Fruit fly (Drosophila melanogaster) whole organism, embryonic: Measurements from ENCODE around the gene Nrx-IV.

Experiments
- CG12219 ChIP-seq: fragments of 200-800 bp; sonication (Bioruptor generic); optimal IDR thresholded peaks from 3 replicates; lab custom pipeline; 2018; ENCODE audit warnings: missing biosample characterization, mild to moderate bottlenecking, missing genetic modification characterization
- CG13296 ChIP-seq: fragments of 200-800 bp; sonication (Bioruptor generic); optimal IDR thresholded peaks from 3 replicates; lab custom pipeline; 2018; ENCODE audit warnings: missing biosample characterization, mild to moderate bottlenecking, missing genetic modification characterization
- CG14710 ChIP-seq: fragments of 200-800 bp; sonication (Bioruptor generic); optimal IDR thresholded peaks from 3 replicates; lab custom pipeline; 2019; ENCODE audit warnings: missing biosample characterization, mild to moderate bottlenecking, missing genetic modification characterization, moderate library complexity
- CG15269 ChIP-seq: fragments of 200-800 bp; sonication (Bioruptor generic); optimal IDR thresholded peaks from 2 replicates; lab custom pipeline; 2018; ENCODE audit warnings: missing biosample characterization, mild to moderate bottlenecking, missing genetic modification characterization, moderate library complexity
- CG15514 ChIP-seq: fragments of 200-800 bp; sonication (Bioruptor generic); optimal IDR thresholded peaks from 3 replicates; lab custom pipeline; 2017; ENCODE audit warnings: missing biosample characterization, missing genetic modification characterization, mild to moderate bottlenecking, moderate library complexity, missing genetic modification reagents
- CG1602 ChIP-seq: fragments of 200-800 bp; sonication (Bioruptor generic); optimal IDR thresholded peaks from 3 replicates; lab custom pipeline; 2016; ENCODE audit warnings: missing biosample characterization, missing genetic modification characterization
- CG2120 ChIP-seq: fragments of 200-800 bp; sonication (Bioruptor generic); optimal IDR thresholded peaks from 3 replicates; lab custom pipeline; 2016; ENCODE audit warnings: missing biosample characterization, missing genetic modification characterization
- CG2678 ChIP-seq: fragments of 200-800 bp; sonication (Bioruptor generic); optimal IDR thresholded peaks from 3 replicates; lab custom pipeline; 2019; ENCODE audit warnings: missing biosample characterization, mild to moderate bottlenecking, missing genetic modification characterization, moderate library complexity
- CG34376 ChIP-seq: fragments of 200-800 bp; sonication (Bioruptor generic); optimal IDR thresholded peaks from 2 replicates; lab custom pipeline; 2018; ENCODE audit warnings: missing biosample characterization, mild to moderate bottlenecking, missing genetic modification characterization
- CG3847 ChIP-seq: fragments of 200-800 bp; sonication (Bioruptor generic); IDR thresholded peaks from 2 replicates; pipeline ENCODE4 v1.3.6; 2022; ENCODE audit warnings: missing biosample characterization, missing genetic modification characterization
- CG4617 ChIP-seq: fragments of 200-800 bp; sonication (Bioruptor generic); optimal IDR thresholded peaks from 3 replicates; lab custom pipeline; 2016; ENCODE audit warnings: missing biosample characterization, missing genetic modification characterization, borderline replicate concordance
- CG5245 ChIP-seq: fragments of 200-800 bp; sonication (Bioruptor generic); optimal IDR thresholded peaks from 3 replicates; lab custom pipeline; 2016; ENCODE audit warnings: missing biosample characterization, missing genetic modification characterization
- CG6791 ChIP-seq: fragments of 200-800 bp; sonication (Bioruptor generic); IDR thresholded peaks from 3 replicates; pipeline ENCODE4 v1.3.6; 2022; ENCODE audit warnings: missing biosample characterization, missing genetic modification characterization; ENCODE audit not compliant: partially characterized antibody
- CG9215 ChIP-seq: fragments of 200-800 bp; sonication (Bioruptor generic); IDR thresholded peaks from 2 replicates; pipeline ENCODE4 v1.3.6; 2022; ENCODE audit warnings: missing biosample characterization, missing genetic modification characterization
- CG9727 ChIP-seq: fragments of 200-800 bp; sonication (Bioruptor generic); optimal IDR thresholded peaks from 3 replicates; lab custom pipeline; 2017; ENCODE audit warnings: missing biosample characterization, mild to moderate bottlenecking, missing genetic modification characterization
- CG9932 ChIP-seq: fragments of 200-800 bp; sonication (Bioruptor generic); IDR thresholded peaks from 2 replicates; pipeline ENCODE4 v1.3.6; 2022; ENCODE audit warnings: missing biosample characterization, missing genetic modification characterization
- CHES-1-like ChIP-seq: fragments of 200-800 bp; sonication (Bioruptor generic); optimal IDR thresholded peaks from 2 replicates; lab custom pipeline; 2016; ENCODE audit warnings: missing biosample characterization, missing genetic modification characterization
- D19B ChIP-seq: fragments of 200-800 bp; sonication (Bioruptor generic); optimal IDR thresholded peaks from 2 replicates; lab custom pipeline; 2017; ENCODE audit warnings: missing biosample characterization, mild to moderate bottlenecking, missing genetic modification characterization
- Doc3 ChIP-seq: fragments of 200-800 bp; sonication (Bioruptor generic); IDR thresholded peaks from 3 replicates; pipeline ENCODE4 v1.3.6; 2022; ENCODE audit warnings: missing biosample characterization, missing genetic modification characterization; ENCODE audit not compliant: partially characterized antibody
- Elba2 ChIP-seq: fragments of 200-800 bp; sonication (Bioruptor generic); optimal IDR thresholded peaks from 3 replicates; lab custom pipeline; 2016; ENCODE audit warnings: missing biosample characterization, missing genetic modification characterization
- Hr39 ChIP-seq: fragments of >200 bp; optimal IDR thresholded peaks from 2 replicates; lab custom pipeline; 2017
- MBD-R2 ChIP-seq: fragments of 200-800 bp; sonication (Bioruptor generic); IDR thresholded peaks from 2 replicates; pipeline ENCODE4 v1.3.6; 2022; ENCODE audit warnings: missing biosample characterization, missing genetic modification characterization
- NFAT ChIP-seq: fragments of 200-800 bp; sonication (Bioruptor generic); IDR thresholded peaks from 2 replicates; pipeline ENCODE4 v1.3.6; 2022; ENCODE audit warnings: missing biosample characterization, missing genetic modification characterization
- Opbp ChIP-seq: fragments of 200-800 bp; sonication (Bioruptor generic); IDR thresholded peaks from 3 replicates; pipeline ENCODE4 v1.3.6; 2022; ENCODE audit warnings: missing biosample characterization, missing genetic modification characterization; ENCODE audit not compliant: partially characterized antibody
- Pdp1 ChIP-seq, 2 experiments: fragments of 200-800 bp; sonication (Bioruptor generic); optimal IDR thresholded peaks; 3 replicates each; lab custom pipeline; 2016; ENCODE audit warnings: missing biosample characterization in 2 of 2, missing genetic modification characterization in 2 of 2, mild to moderate bottlenecking in 1 of 2, moderate library complexity in 1 of 2
- Trl ChIP-seq, 3 experiments: fragments of >200 bp in 2 of 3; fragments of 200-800 bp in 1 of 3; sonication (Bioruptor generic) in 1 of 3; optimal IDR thresholded peaks; 2 replicates in 1 of 3; 3 replicates in 2 of 3; lab custom pipeline; 2016 to 2017; ENCODE audit warnings: missing biosample characterization in 1 of 3, missing genetic modification characterization in 1 of 3
- chinmo ChIP-seq: fragments of 200-800 bp; sonication (Bioruptor generic); IDR thresholded peaks from 4 replicates; pipeline ENCODE4 v1.3.6; 2022; ENCODE audit warnings: missing biosample characterization, missing genetic modification characterization; ENCODE audit not compliant: partially characterized antibody
- croc ChIP-seq: fragments of 200-800 bp; sonication (Bioruptor generic); conservative IDR thresholded peaks from 3 replicates; pipeline ENCODE4 v1.3.6; 2022; ENCODE audit warnings: missing biosample characterization, missing genetic modification characterization
- crol ChIP-seq: fragments of 200-800 bp; sonication (Bioruptor generic); IDR thresholded peaks from 2 replicates; pipeline ENCODE4 v1.3.6; 2022; ENCODE audit warnings: missing biosample characterization, missing genetic modification characterization
- disco-r ChIP-seq: fragments of 200-800 bp; sonication (Bioruptor generic); optimal IDR thresholded peaks from 2 replicates; lab custom pipeline; 2016; ENCODE audit warnings: missing biosample characterization, missing genetic modification characterization
- dm ChIP-seq: fragments of 200-800 bp; sonication (Bioruptor generic); optimal IDR thresholded peaks from 3 replicates; lab custom pipeline; 2016; ENCODE audit warnings: missing biosample characterization, missing genetic modification characterization
- ems ChIP-seq: fragments of 200-800 bp; sonication (Bioruptor generic); optimal IDR thresholded peaks from 3 replicates; lab custom pipeline; 2016; ENCODE audit warnings: missing biosample characterization, missing genetic modification characterization
- fd64A ChIP-seq: fragments of 200-800 bp; sonication (Bioruptor generic); optimal IDR thresholded peaks from 3 replicates; lab custom pipeline; 2018; ENCODE audit warnings: missing biosample characterization, mild to moderate bottlenecking, missing genetic modification characterization
- gem ChIP-seq: fragments of 200-800 bp; sonication (Bioruptor generic); optimal IDR thresholded peaks from 2 replicates; lab custom pipeline; 2019; ENCODE audit warnings: missing biosample characterization, mild to moderate bottlenecking, missing genetic modification characterization, moderate library complexity
- hbn ChIP-seq: fragments of 200-800 bp; sonication (Bioruptor generic); IDR thresholded peaks from 2 replicates; pipeline ENCODE4 v1.3.6; 2022; ENCODE audit warnings: missing biosample characterization, missing genetic modification characterization; ENCODE audit not compliant: partially characterized antibody
- jumu ChIP-seq: fragments of 200-800 bp; sonication (Bioruptor generic); optimal IDR thresholded peaks from 3 replicates; lab custom pipeline; 2016; ENCODE audit warnings: missing biosample characterization, missing genetic modification characterization
- knrl ChIP-seq: fragments of 200-800 bp; sonication (Bioruptor generic); IDR thresholded peaks from 3 replicates; pipeline ENCODE4 v1.3.6; 2022; ENCODE audit warnings: missing biosample characterization, missing genetic modification characterization; ENCODE audit not compliant: partially characterized antibody
- mam ChIP-seq: fragments of 200-800 bp; sonication (Bioruptor generic); optimal IDR thresholded peaks from 3 replicates; lab custom pipeline; 2016; ENCODE audit warnings: missing biosample characterization, missing genetic modification characterization
- mld ChIP-seq: fragments of 200-800 bp; sonication (Bioruptor generic); IDR thresholded peaks from 3 replicates; pipeline ENCODE4 v1.3.6; 2022; ENCODE audit warnings: missing biosample characterization, missing genetic modification characterization; ENCODE audit not compliant: partially characterized antibody
- nerfin-2 ChIP-seq: fragments of 200-800 bp; sonication (Bioruptor generic); IDR thresholded peaks from 2 replicates; pipeline ENCODE4 v1.3.6; 2022; ENCODE audit warnings: missing biosample characterization, missing genetic modification characterization; ENCODE audit not compliant: partially characterized antibody
- phol ChIP-seq: fragments of 200-800 bp; sonication (Bioruptor generic); optimal IDR thresholded peaks from 3 replicates; lab custom pipeline; 2018; ENCODE audit warnings: missing biosample characterization, mild to moderate bottlenecking, missing genetic modification characterization, moderate library complexity
- pzg ChIP-seq: fragments of 200-800 bp; sonication (Bioruptor generic); optimal IDR thresholded peaks from 3 replicates; lab custom pipeline; 2018; ENCODE audit warnings: missing biosample characterization, mild to moderate bottlenecking, missing genetic modification characterization, moderate library complexity
- ranshi ChIP-seq: fragments of 200-800 bp; sonication (Bioruptor generic); IDR thresholded peaks from 2 replicates; pipeline ENCODE4 v1.3.6; 2022; ENCODE audit warnings: missing biosample characterization, missing genetic modification characterization
- sisA ChIP-seq: fragments of 200-800 bp; sonication (Bioruptor generic); IDR thresholded peaks from 2 replicates; pipeline ENCODE4 v1.3.6; 2022; ENCODE audit warnings: missing biosample characterization, missing genetic modification characterization
- sna ChIP-seq: fragments of 200-800 bp; sonication (Bioruptor generic); IDR thresholded peaks from 2 replicates; pipeline ENCODE4 v1.3.6; 2022; ENCODE audit warnings: missing biosample characterization, missing genetic modification characterization; ENCODE audit not compliant: partially characterized antibody
- zen ChIP-seq: fragments of 200-800 bp; sonication (Bioruptor generic); optimal IDR thresholded peaks from 3 replicates; lab custom pipeline; 2018; ENCODE audit warnings: missing biosample characterization, mild to moderate bottlenecking, missing genetic modification characterization, moderate library complexity
- zen2 ChIP-seq: fragments of 200-800 bp; sonication (Bioruptor generic); IDR thresholded peaks from 3 replicates; pipeline ENCODE4 v1.3.6; 2022; ENCODE audit warnings: missing biosample characterization, missing genetic modification characterization; ENCODE audit not compliant: partially characterized antibody

Nrx-IV gene

dm6 chr3L:12115966-12116735, 30.2 kb upstream of the Nrx-IV start, which contains the start of gene vers (continued):
- peak; percentile 87 for TF ChIP-seq mld (GFP tag; lab: Robert Waterston, UW)
- TF ChIP-seq D19B (GFP tag; lab: Kevin White, UChicago), result no peak
- peak; percentile 56 for TF ChIP-seq CG15514
- peak; percentile 73 for TF ChIP-seq MBD-R2 (GFP tag; lab: Robert Waterston, UW)
- peak; percentile 13 for TF ChIP-seq dm (GFP tag; lab: Kevin White, UChicago)
- TF ChIP-seq nerfin-2 (GFP tag; lab: Robert Waterston, UW), result peak; percentile 83
- TF ChIP-seq Hr39, result no peak
- no peak for TF ChIP-seq CG5245 (GFP tag; lab: Kevin White, UChicago)
- peak; percentile 38 for TF ChIP-seq phol (tag; lab: Kevin White, UChicago)
- TF ChIP-seq zen (tag; lab: Kevin White, UChicago), result peak; percentile 16
- TF ChIP-seq NFAT (GFP tag; lab: Robert Waterston, UW), result 0 out of 2 replicates have a peak, but pooled peaks have one; percentile 26
- TF ChIP-seq CG9727 (GFP tag; lab: Kevin White, UChicago), result no peak
- TF ChIP-seq CG3847 (GFP tag; lab: Robert Waterston, UW), result peak; percentile 50
- TF ChIP-seq hbn (GFP tag; lab: Robert Waterston, UW), result peak; percentile 95
- peak; percentile 93 for TF ChIP-seq pzg (GFP tag; lab: Kevin White, UChicago)
- peak; percentile 88 for TF ChIP-seq zen2
- TF ChIP-seq Pdp1 (GFP tag; optimal IDR thresholded peaks at IDR 0.05; lab: Kevin White, UChicago), result peak in 1 of 2 experiments; percentile 47
- TF ChIP-seq CG14710, result peak; percentile 66
- no peak for TF ChIP-seq fd64A (GFP tag; lab: Kevin White, UChicago)
- TF ChIP-seq sna (GFP tag; lab: Robert Waterston, UW), result peak; percentile 88
- TF ChIP-seq CG13296 (GFP tag; lab: Kevin White, UChicago), result peak; percentile 29
- peak; percentile 47 for TF ChIP-seq mam
- TF ChIP-seq Opbp (GFP tag; lab: Robert Waterston, UW), result peak; percentile 95
- no peak for TF ChIP-seq croc (GFP tag; lab: Robert Waterston, UW)
- TF ChIP-seq gem (tag; lab: Kevin White, UChicago), result no peak
- no peak for TF ChIP-seq Trl (optimal IDR thresholded peaks at IDR 0.05; lab: Kevin White, UChicago)
- TF ChIP-seq Trl (GFP tag; optimal IDR thresholded peaks at IDR 0.05; lab: Kevin White, UChicago), result peak; percentile 52
- TF ChIP-seq CG15269, result no peak
- peak; percentile 75 for TF ChIP-seq Elba2
- peak; percentile 59 for TF ChIP-seq CHES-1-like
- peak; percentile 95; the same call in 3 of the 4 replicates for TF ChIP-seq chinmo (GFP tag; lab: Robert Waterston, UW)
- TF ChIP-seq CG4617 (GFP tag; lab: Kevin White, UChicago), result peak; percentile 82
- 0 out of 2 replicates have a peak, but pooled peaks have one; percentile 8 for TF ChIP-seq sisA (GFP tag; lab: Robert Waterston, UW)
- TF ChIP-seq CG9215 (GFP tag; lab: Robert Waterston, UW), result no peak
- peak; percentile 2 for TF ChIP-seq ems (GFP tag; lab: Kevin White, UChicago)
- TF ChIP-seq knrl (GFP tag; lab: Robert Waterston, UW), result peak; percentile 90
- TF ChIP-seq CG6791 (GFP tag; lab: Robert Waterston, UW), result peak; percentile 94
- peak; percentile 8 for TF ChIP-seq jumu (GFP tag; lab: Kevin White, UChicago)
- no peak for TF ChIP-seq CG12219
- TF ChIP-seq CG9932 (GFP tag; lab: Robert Waterston, UW), result peak; percentile 74
- no peak for TF ChIP-seq disco-r (GFP tag; lab: Kevin White, UChicago)
- peak; percentile 91 for TF ChIP-seq Doc3 (GFP tag; lab: Robert Waterston, UW)
- no peak for TF ChIP-seq crol (GFP tag; lab: Robert Waterston, UW)
- peak; percentile 42 for TF ChIP-seq CG2120 (GFP tag; lab: Kevin White, UChicago)
- no peak for TF ChIP-seq CG1602
- 0 out of 2 replicates have a peak, but pooled peaks have one; percentile 17 for TF ChIP-seq ranshi
- TF ChIP-seq CG2678 (tag; lab: Kevin White, UChicago), result no peak
- peak; percentile 38 for TF ChIP-seq CG34376
